Worm (Caenorhabditis elegans) whole organism, midembryonic: ENCODE measurements around the gene oef-1.

Experiments used
- T22C8.4 ChIP-seq: fragments of 200-800 bp; sonication (Bioruptor generic); IDR thresholded peaks from 2 replicates; pipeline ENCODE4 v1.3.6; 2022; ENCODE audit warnings: missing genetic modification characterization, missing compliant biosample characterization
- cog-1 ChIP-seq: sonication (generic microtip); optimal IDR thresholded peaks from 2 replicates; lab custom pipeline; 2016; ENCODE audit warnings: missing genetic modification characterization, missing compliant biosample characterization
- flt-1 ChIP-seq: fragments of 200-800 bp; sonication (Bioruptor generic); IDR thresholded peaks from 2 replicates; pipeline ENCODE4 v1.3.6; 2022; ENCODE audit warnings: missing genetic modification characterization, missing compliant biosample characterization
- klf-2 ChIP-seq: fragments of 200-800 bp; sonication (Bioruptor generic); conservative IDR thresholded peaks from 2 replicates; pipeline ENCODE4 v1.3.6; 2022; ENCODE audit warnings: missing genetic modification reagents, missing genetic modification characterization, missing compliant biosample characterization
- med-1 ChIP-seq: sonication (generic microtip); optimal IDR thresholded peaks from 2 replicates; lab custom pipeline; 2017; ENCODE audit warnings: missing genetic modification characterization, mild to moderate bottlenecking, missing compliant biosample characterization, antibody characterized with exemption, missing genetic modification reagents; ENCODE audit not compliant: insufficient read depth
- ref-1 ChIP-seq: fragments of 200-800 bp; sonication (Bioruptor generic); conservative IDR thresholded peaks from 2 replicates; pipeline ENCODE4 v1.3.6; 2022; ENCODE audit warnings: missing genetic modification reagents, missing genetic modification characterization, missing compliant biosample characterization
- tab-1 ChIP-seq: fragments of 200-800 bp; sonication (Bioruptor generic); IDR thresholded peaks from 2 replicates; pipeline ENCODE4 v1.3.6; 2022; ENCODE audit warnings: missing genetic modification characterization, missing compliant biosample characterization
- ztf-23 ChIP-seq: fragments of 200-800 bp; sonication (Bioruptor generic); IDR thresholded peaks from 2 replicates; pipeline ENCODE4 v1.3.6; 2022; ENCODE audit warnings: missing genetic modification reagents, missing genetic modification characterization, missing compliant biosample characterization
- ztf-29 ChIP-seq: fragments of 200-800 bp; sonication (Bioruptor generic); IDR thresholded peaks from 2 replicates; pipeline ENCODE4 v1.3.6; 2022; ENCODE audit warnings: missing genetic modification reagents, missing genetic modification characterization, missing compliant biosample characterization

The oef-1 gene

ce11 chrIV:7508850-7509249 lies 39.4 kb upstream of the oef-1 start:
- TF ChIP-seq T22C8.4 (GFP tag; lab: Robert Waterston, UW) (no peak), cog-1 (tag; lab: Kevin White, UChicago) (no peak), klf-2 (no peak), ref-1 (GFP tag; lab: Robert Waterston, UW) (no peak), med-1 (no peak), tab-1 (no peak), ztf-23 (GFP tag; lab: Robert Waterston, UW) (no peak), flt-1 (GFP tag; lab: Robert Waterston, UW) (no peak), ztf-29 (GFP tag; lab: Robert Waterston, UW) (no peak)

ce11 chrIV:7510829-7511228 lies 37.4 kb upstream of the oef-1 start:
- no peak for TF ChIP-seq T22C8.4 (GFP tag; lab: Robert Waterston, UW)
- no peak for TF ChIP-seq ref-1 (GFP tag; lab: Robert Waterston, UW)
- no peak for TF ChIP-seq tab-1
- TF ChIP-seq flt-1 (GFP tag; lab: Robert Waterston, UW) = no peak
- TF ChIP-seq ztf-29 (GFP tag; lab: Robert Waterston, UW) = no peak
- TF ChIP-seq ztf-23 (GFP tag; lab: Robert Waterston, UW) = no peak
- TF ChIP-seq med-1 = no peak
- TF ChIP-seq cog-1 (tag; lab: Kevin White, UChicago) = no peak
- TF ChIP-seq klf-2 = no peak

ce11 chrIV:7512617-7513233 lies 35.5 kb upstream of the oef-1 start, which contains the start of the genes plc-4 and R05G6.4:
plc-4 (minus strand) TSS chrIV:7512667.
R05G6.4 (plus strand) TSS chrIV:7513233.
- TF ChIP-seq ztf-29 (GFP tag; lab: Robert Waterston, UW) = no peak
- no peak for TF ChIP-seq klf-2
- no peak for TF ChIP-seq T22C8.4 (GFP tag; lab: Robert Waterston, UW)
- TF ChIP-seq ref-1 (GFP tag; lab: Robert Waterston, UW) = no peak
- no peak for TF ChIP-seq tab-1
- no peak for TF ChIP-seq cog-1 (tag; lab: Kevin White, UChicago)
- no peak for TF ChIP-seq med-1
- TF ChIP-seq flt-1 (GFP tag; lab: Robert Waterston, UW) = no peak
- TF ChIP-seq ztf-23 (GFP tag; lab: Robert Waterston, UW) = no peak

- no peak for TF ChIP-seq med-1
- TF ChIP-seq tab-1 = no peak
Measured at ce11 chrIV:7516167-7516566, 32.0 kb upstream of the oef-1 start, which contains the start of the genes R05G6.9 and R05G6.3. R05G6.9 (minus strand) TSS chrIV:7516267. R05G6.3 (plus strand) TSS chrIV:7516552.

ce11 chrIV:7520258-7520657 lies 28.0 kb upstream of the oef-1 start:
- TF ChIP-seq cog-1 (tag; lab: Kevin White, UChicago) (no peak), tab-1 (no peak), ztf-29 (GFP tag; lab: Robert Waterston, UW) (no peak), klf-2 (no peak), med-1 (no peak), flt-1 (GFP tag; lab: Robert Waterston, UW) (no peak), T22C8.4 (GFP tag; lab: Robert Waterston, UW) (no peak), ref-1 (GFP tag; lab: Robert Waterston, UW) (no peak), ztf-23 (GFP tag; lab: Robert Waterston, UW) (no peak)

- TF ChIP-seq T22C8.4 (GFP tag; lab: Robert Waterston, UW) (no peak), ztf-23 (GFP tag; lab: Robert Waterston, UW) (no peak), tab-1 (no peak), cog-1 (tag; lab: Kevin White, UChicago) (no peak), ref-1 (GFP tag; lab: Robert Waterston, UW) (no peak), med-1 (no peak), ztf-29 (GFP tag; lab: Robert Waterston, UW) (no peak)
Measured at ce11 chrIV:7520841-7521240, 27.4 kb upstream of the oef-1 start.

ce11 chrIV:7521591-7521990 lies 26.6 kb upstream of the oef-1 start:
- TF ChIP-seq ztf-23 (GFP tag; lab: Robert Waterston, UW) (no peak), med-1 (no peak), tab-1 (no peak), cog-1 (tag; lab: Kevin White, UChicago) (no peak), flt-1 (GFP tag; lab: Robert Waterston, UW) (no peak), ztf-29 (GFP tag; lab: Robert Waterston, UW) (no peak), T22C8.4 (GFP tag; lab: Robert Waterston, UW) (no peak), ref-1 (GFP tag; lab: Robert Waterston, UW) (no peak)

- TF ChIP-seq ztf-23 (GFP tag; lab: Robert Waterston, UW) (no peak), tab-1 (no peak), klf-2 (no peak), ztf-29 (GFP tag; lab: Robert Waterston, UW) (no peak), cog-1 (tag; lab: Kevin White, UChicago) (no peak), T22C8.4 (GFP tag; lab: Robert Waterston, UW) (no peak), flt-1 (GFP tag; lab: Robert Waterston, UW) (no peak)
Measured at ce11 chrIV:7523744-7524143, 24.5 kb upstream of the oef-1 start.

- TF ChIP-seq ztf-23 (GFP tag; lab: Robert Waterston, UW) = no peak
- TF ChIP-seq ref-1 (GFP tag; lab: Robert Waterston, UW) = no peak
- no peak for TF ChIP-seq tab-1
- no peak for TF ChIP-seq ztf-29 (GFP tag; lab: Robert Waterston, UW)
- no peak for TF ChIP-seq klf-2
- TF ChIP-seq med-1 = no peak
- TF ChIP-seq flt-1 (GFP tag; lab: Robert Waterston, UW) = no peak
- TF ChIP-seq cog-1 (tag; lab: Kevin White, UChicago) = no peak
- no peak for TF ChIP-seq T22C8.4 (GFP tag; lab: Robert Waterston, UW)
Measured at ce11 chrIV:7530226-7531070, 17.8 kb upstream of the oef-1 start.
